Worm (Caenorhabditis elegans): ENCODE results near the gene srbc-24.

The srbc-24 gene

DNA sequence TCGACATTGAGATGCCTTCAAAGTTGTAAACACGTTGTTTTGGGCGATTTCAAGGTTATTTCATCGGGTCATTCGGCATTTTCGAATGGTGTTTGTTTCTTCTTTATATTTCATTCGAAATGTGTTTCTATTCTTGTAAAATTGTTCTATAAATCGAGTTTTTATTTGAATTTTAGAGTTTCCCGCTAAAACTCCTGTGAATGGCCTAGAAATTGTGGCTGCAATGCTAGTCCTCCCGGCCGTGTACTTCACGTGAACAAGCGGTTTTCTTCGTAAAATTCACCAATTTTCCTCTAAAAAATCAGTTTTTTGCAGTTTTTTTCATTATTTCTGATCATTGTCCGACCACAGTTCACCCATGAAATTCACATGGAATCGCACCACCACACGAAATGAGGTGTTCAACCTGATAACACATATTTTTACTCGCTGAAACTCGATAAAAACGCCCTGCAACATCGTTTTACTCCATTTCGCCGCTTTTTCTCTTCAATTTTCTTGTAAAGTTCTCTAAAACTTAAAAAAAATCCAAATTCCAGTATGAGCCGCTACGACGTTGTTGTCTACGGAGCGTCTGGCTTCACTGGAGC lies 24.5 kb upstream of the srbc-24 start, which contains the start of gene ldp-1 (continued):
- TF ChIP-seq F49E8.2 (tag; optimal IDR thresholded peaks at IDR 0.05; ENCODE audit: borderline replicate concordance) (peak; percentile 25), zfp-3 (GFP tag; conservative IDR thresholded peaks at IDR 0.05) (0 out of 2 replicates have a peak, but pooled peaks have one; percentile 25), hmg-1.1 (GFP tag; IDR thresholded peaks at IDR 0.05) (no peak), hif-1 (tag; optimal IDR thresholded peaks at IDR 0.05) (peak in 1 of 2 experiments; percentile 78), lin-13 (GFP tag; optimal IDR thresholded peaks at IDR 0.05) (no peak), pha-4 (GFP tag; IDR thresholded peaks at IDR 0.05) (no peak), pha-4 (tag; optimal IDR thresholded peaks at IDR 0.05) (no peak), F10B5.3 (tag; optimal IDR thresholded peaks at IDR 0.05) (no peak), T26A8.4 (GFP tag; IDR thresholded peaks at IDR 0.05) (peak; percentile 56; the same call in 1 of the 2 replicates), dmd-9 (GFP tag; IDR thresholded peaks at IDR 0.05) (peak; percentile 78), nhr-48 (tag; optimal IDR thresholded peaks at IDR 0.05) (no peak), spr-1 (tag; optimal IDR thresholded peaks at IDR 0.05) (no peak), saeg-2 (GFP tag; IDR thresholded peaks at IDR 0.05) (no peak), rbr-2 (tag; optimal IDR thresholded peaks at IDR 0.05) (peak; percentile 13), egl-43 (GFP tag; IDR thresholded peaks at IDR 0.05) (no peak), lir-3 (tag; optimal IDR thresholded peaks at IDR 0.05) (no peak), lsy-2 (tag; optimal IDR thresholded peaks at IDR 0.05) (peak in 1 of 2 experiments; percentile 73), ceh-82 (tag; optimal IDR thresholded peaks at IDR 0.05) (no peak), unc-130 (GFP tag; optimal IDR thresholded peaks at IDR 0.05) (peak; percentile 31), ceh-62 (tag; optimal IDR thresholded peaks at IDR 0.05) (no peak), ceh-44 (GFP tag; IDR thresholded peaks at IDR 0.05) (no peak), dve-1 (tag; optimal IDR thresholded peaks at IDR 0.05; ENCODE audit: insufficient read depth) (peak; percentile 20), ZK546.5 (tag; optimal IDR thresholded peaks at IDR 0.05) (no peak), mdt-29 (GFP tag; IDR thresholded peaks at IDR 0.05) (no peak), hlh-30 (tag; optimal IDR thresholded peaks at IDR 0.05; ENCODE audit: insufficient read depth) (no peak), Y105C5A.15 (GFP tag; IDR thresholded peaks at IDR 0.05) (no peak), dpl-1 (GFP tag; optimal IDR thresholded peaks at IDR 0.05) (peak; percentile 94), gei-8 (GFP tag; optimal IDR thresholded peaks at IDR 0.05) (no peak), ztf-11 (tag; optimal IDR thresholded peaks at IDR 0.05) (no peak), daf-19 (GFP tag; conservative IDR thresholded peaks at IDR 0.05) (no peak), lin-15B (tag; optimal IDR thresholded peaks at IDR 0.05) (no peak), fos-1 (tag; optimal IDR thresholded peaks at IDR 0.05) (no peak), zip-11 (GFP tag; IDR thresholded peaks at IDR 0.05) (no peak), sdz-12 (GFP tag; optimal IDR thresholded peaks at IDR 0.05) (no peak), snpc-4 (tag; optimal IDR thresholded peaks at IDR 0.05) (no peak), ces-1 (GFP tag; optimal IDR thresholded peaks at IDR 0.05) (no peak), fkh-10 (GFP tag; optimal IDR thresholded peaks at IDR 0.05) (no peak), F26F4.8 (GFP tag; conservative IDR thresholded peaks at IDR 0.05) (no peak), D1046.2 (GFP tag; IDR thresholded peaks at IDR 0.05) (no peak), spr-3 (GFP tag; optimal IDR thresholded peaks at IDR 0.05) (no peak), mxl-3 (GFP tag; optimal IDR thresholded peaks at IDR 0.05) (no peak), php-3 (GFP tag; IDR thresholded peaks at IDR 0.05) (no peak), R02D3.7 (tag; optimal IDR thresholded peaks at IDR 0.05) (no peak), mes-2 (tag; optimal IDR thresholded peaks at IDR 0.05; ENCODE audit: poor library complexity, severe bottlenecking) (peak; percentile 97), zfp-2 (tag; optimal IDR thresholded peaks at IDR 0.05) (no peak), lin-38 (GFP tag; IDR thresholded peaks at IDR 0.05) (peak; percentile 64), daf-12 (tag; optimal IDR thresholded peaks at IDR 0.05) (no peak), nhr-111 (GFP tag; optimal IDR thresholded peaks at IDR 0.05) (no peak), zip-2 (tag; optimal IDR thresholded peaks at IDR 0.05) (no peak), mdl-1 (tag; optimal IDR thresholded peaks at IDR 0.05) (no peak), T20F7.1 (GFP tag; optimal IDR thresholded peaks at IDR 0.05) (no peak)

Data from whole organism, L4 larva.